Worm (Caenorhabditis elegans): Measurements from ENCODE around the gene spsb-2.

- no peak for TF ChIP-seq B0310.2 (tag; optimal IDR thresholded peaks at IDR 0.05)
- TF ChIP-seq ceh-36 (tag; optimal IDR thresholded peaks at IDR 0.05) = no peak
- no peak for TF ChIP-seq pes-1 (GFP tag; IDR thresholded peaks at IDR 0.05)
- TF ChIP-seq ama-1 (optimal IDR thresholded peaks at IDR 0.05) = no peak
- no peak for TF ChIP-seq tbx-37 (GFP tag; conservative IDR thresholded peaks at IDR 0.05)
- TF ChIP-seq hnd-1 (tag; optimal IDR thresholded peaks at IDR 0.05) = no peak
- no peak for TF ChIP-seq hmg-4 (GFP tag; optimal IDR thresholded peaks at IDR 0.05)
- TF ChIP-seq ceh-13 (GFP tag; optimal IDR thresholded peaks at IDR 0.05) = no peak
- no peak for TF ChIP-seq flt-1 (GFP tag; IDR thresholded peaks at IDR 0.05)
- no peak for TF ChIP-seq scrt-1 (GFP tag; IDR thresholded peaks at IDR 0.05)
- TF ChIP-seq tbx-11 (GFP tag; IDR thresholded peaks at IDR 0.05) = no peak
- TF ChIP-seq ets-7 (tag; optimal IDR thresholded peaks at IDR 0.05) = no peak
- no peak for TF ChIP-seq hmbx-1 (tag; optimal IDR thresholded peaks at IDR 0.05)
- no peak for TF ChIP-seq aly-1 (tag; optimal IDR thresholded peaks at IDR 0.05)
These were observed 30.4 kb downstream of the spsb-2 start for ce11 chrII:15260551-15260950.
